Fruit fly (Drosophila melanogaster): ENCODE results near the gene NimC2.
A peak's percentile ranks its signal among the peaks of the same experiment; 100 is the strongest.

Gene NimC2

DNA sequence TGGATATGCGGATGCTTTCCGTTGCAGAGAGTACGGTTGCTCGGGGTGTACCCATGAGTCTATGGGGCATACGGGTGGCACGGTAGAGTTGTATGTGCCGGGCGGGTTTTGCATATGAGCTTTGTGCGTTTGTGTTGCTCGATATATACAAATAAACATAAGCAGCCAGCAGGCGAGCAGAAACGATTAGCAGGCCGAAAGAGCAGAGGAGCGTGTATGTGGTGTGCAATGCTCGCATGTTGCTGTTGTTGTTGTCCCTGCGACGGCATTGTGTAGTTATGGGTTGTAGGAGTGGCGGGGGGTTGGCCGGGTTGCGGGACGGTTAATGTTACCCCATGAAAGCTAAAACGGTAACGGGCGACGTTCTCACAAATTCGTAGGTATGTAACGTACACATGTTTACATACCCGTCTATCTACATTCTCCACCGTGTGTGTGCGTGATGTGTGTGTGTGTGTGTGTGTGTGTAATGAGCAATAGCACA lies 41.8 kb downstream of the NimC2 start:
- TF ChIP-seq pad (GFP tag; optimal IDR thresholded peaks at IDR 0.05) (peak; percentile 98), CG7045 (GFP tag; optimal IDR thresholded peaks at IDR 0.05) (no peak), cnc (optimal IDR thresholded peaks at IDR 0.05) (no peak), Hr96 (GFP tag; optimal IDR thresholded peaks at IDR 0.05) (no peak), CG12768 (GFP tag; optimal IDR thresholded peaks at IDR 0.05) (no peak), ovo (GFP tag; optimal IDR thresholded peaks at IDR 0.05) (peak; percentile 74), bab1 (GFP tag; optimal IDR thresholded peaks at IDR 0.05) (no peak)

DNA sequence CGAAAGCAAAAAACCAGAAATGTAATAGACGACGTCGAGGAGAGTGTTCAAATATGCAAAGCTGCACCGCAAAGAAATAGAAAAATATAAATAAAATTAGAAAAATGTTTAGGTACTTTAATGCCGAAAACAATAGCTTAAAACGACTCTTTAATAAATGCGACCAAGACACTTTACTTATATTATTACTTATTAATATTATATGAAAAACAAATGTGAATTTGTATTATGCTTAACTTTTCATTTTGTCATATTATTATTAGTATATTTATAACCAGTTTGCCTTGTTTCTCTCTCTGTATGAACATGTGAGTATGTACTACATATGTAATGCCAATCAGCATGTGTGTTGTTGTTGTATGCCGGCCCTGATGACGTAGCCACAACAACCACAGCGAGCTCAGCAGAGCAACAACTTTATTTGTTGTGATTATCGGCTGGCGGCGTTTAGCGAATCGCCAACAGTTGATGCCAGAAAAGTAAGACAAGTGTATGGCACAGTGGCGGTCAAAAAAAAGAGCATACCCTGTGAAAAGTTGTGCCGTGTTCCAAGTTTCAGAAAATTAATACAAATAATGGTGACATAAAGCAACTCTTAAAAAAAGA lies 42.3 kb downstream of the NimC2 start:
- TF ChIP-seq CG5204 (GFP tag; optimal IDR thresholded peaks at IDR 0.05) = peak; percentile 64
- peak; percentile 93 for TF ChIP-seq CG33017 (tag; optimal IDR thresholded peaks at IDR 0.05)
- TF ChIP-seq CG11617 (GFP tag; optimal IDR thresholded peaks at IDR 0.05) = peak; percentile 81
- TF ChIP-seq CG7101 (tag; optimal IDR thresholded peaks at IDR 0.05) = peak; percentile 92
- peak; percentile 32 for TF ChIP-seq Clk (GFP tag; optimal IDR thresholded peaks at IDR 0.05)
- peak; percentile 29 for TF ChIP-seq Hr96 (GFP tag; optimal IDR thresholded peaks at IDR 0.05)
- peak; percentile 38 for TF ChIP-seq Mnt (GFP tag; optimal IDR thresholded peaks at IDR 0.05)
- peak; percentile 94 for TF ChIP-seq CG7045 (GFP tag; optimal IDR thresholded peaks at IDR 0.05)
- peak; percentile 71 for TF ChIP-seq CG12768 (GFP tag; optimal IDR thresholded peaks at IDR 0.05)
- TF ChIP-seq CG14711 (tag; optimal IDR thresholded peaks at IDR 0.05) = peak; percentile 88
- TF ChIP-seq CG1620 (GFP tag; optimal IDR thresholded peaks at IDR 0.05) = peak; percentile 20
- TF ChIP-seq Crg-1 (GFP tag; optimal IDR thresholded peaks at IDR 0.05) = no peak
- TF ChIP-seq ovo (GFP tag; optimal IDR thresholded peaks at IDR 0.05) = no peak
- TF ChIP-seq tj (GFP tag; optimal IDR thresholded peaks at IDR 0.05) = peak; percentile 85
- TF ChIP-seq cic (GFP tag; optimal IDR thresholded peaks at IDR 0.05) = peak; percentile 28
- no peak for TF ChIP-seq cnc (optimal IDR thresholded peaks at IDR 0.05)
- TF ChIP-seq kay (GFP tag; ENCODE audit: borderline replicate concordance) = peak; percentile 67
- peak; percentile 57 for TF ChIP-seq pad (GFP tag; optimal IDR thresholded peaks at IDR 0.05)
- peak; percentile 20 for TF ChIP-seq toe (GFP tag; optimal IDR thresholded peaks at IDR 0.05)
- TF ChIP-seq bab1 (GFP tag; optimal IDR thresholded peaks at IDR 0.05) = peak; percentile 77

DNA sequence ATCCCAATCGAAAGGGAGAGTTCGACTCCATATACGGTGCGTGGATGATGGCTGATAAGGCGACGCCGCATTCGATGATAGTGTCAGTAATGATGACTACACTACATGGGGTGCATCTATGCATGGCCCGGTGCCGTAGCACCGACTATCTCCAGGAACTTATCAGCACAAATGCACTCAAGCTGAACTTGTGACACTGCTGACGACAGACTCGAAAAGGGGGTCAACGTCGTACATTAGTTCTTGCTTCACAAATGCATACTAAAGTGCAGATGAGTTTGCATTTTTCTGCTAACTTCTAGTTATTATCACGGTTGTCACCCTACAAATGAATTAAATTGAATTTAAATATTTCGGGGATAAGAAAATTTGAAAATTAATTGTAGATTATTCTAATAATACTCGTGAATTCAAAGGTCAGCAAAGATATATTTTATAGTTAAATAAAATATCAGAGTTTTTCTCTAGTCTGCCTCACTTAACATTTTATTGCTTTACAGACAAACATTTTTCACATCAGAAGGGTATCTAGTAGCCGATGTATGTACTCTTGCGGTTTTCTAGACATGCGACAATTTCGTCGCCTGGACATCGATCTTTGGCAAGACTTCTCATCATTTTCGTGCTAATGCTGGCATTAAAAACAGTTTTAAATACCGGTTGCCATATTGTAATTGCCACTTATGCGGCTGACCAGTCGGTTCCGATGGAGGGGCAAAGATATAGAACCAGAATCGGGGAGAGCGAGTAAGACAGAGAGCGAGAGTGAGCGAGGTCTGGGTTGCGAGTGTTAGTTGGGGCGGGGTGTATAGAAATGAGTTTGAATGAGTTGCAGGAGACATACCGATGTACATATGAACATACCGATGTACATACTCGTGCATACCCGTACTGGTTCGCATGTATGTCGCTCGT lies 43.5 kb downstream of the NimC2 start:
- no peak for TF ChIP-seq CG7101 (tag; optimal IDR thresholded peaks at IDR 0.05)
- TF ChIP-seq cnc (optimal IDR thresholded peaks at IDR 0.05) = peak in 1 of 2 experiments; percentile 30
- no peak for TF ChIP-seq Crg-1 (GFP tag; optimal IDR thresholded peaks at IDR 0.05)
- TF ChIP-seq kay (GFP tag; ENCODE audit: borderline replicate concordance) = peak; percentile 2

DNA sequence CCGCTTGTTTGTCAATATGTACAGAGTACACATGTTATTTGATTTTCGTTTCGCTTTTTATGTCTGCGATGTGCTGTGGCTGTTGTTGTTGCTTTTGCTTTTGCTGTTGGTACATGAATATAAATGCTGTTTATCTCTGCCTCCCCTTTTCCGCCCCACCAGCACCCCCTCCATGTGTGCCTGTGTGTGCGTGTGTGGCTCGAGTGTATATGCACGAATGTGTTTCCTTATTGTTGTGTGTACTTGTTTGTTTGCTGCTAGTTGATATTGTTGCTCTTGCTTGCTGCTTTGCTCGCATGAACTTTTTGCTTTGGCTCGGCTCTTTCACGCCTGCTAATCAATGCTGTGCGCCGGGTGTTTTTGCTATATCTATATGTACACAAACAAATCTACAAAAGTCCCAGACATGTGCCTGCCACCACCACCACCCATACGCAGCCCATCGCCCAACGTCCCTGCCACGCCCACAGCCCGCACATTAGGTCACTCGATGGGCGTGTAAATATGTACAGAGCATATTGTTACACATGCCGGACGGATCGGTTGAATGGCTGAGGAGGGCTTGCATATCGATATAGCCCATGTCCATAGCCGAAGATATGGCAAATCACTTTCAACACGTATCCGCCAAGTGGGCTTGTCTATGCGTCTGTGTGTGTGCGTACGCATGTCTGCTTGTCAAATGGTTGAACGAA lies 44.3 kb downstream of the NimC2 start:
- TF ChIP-seq cic (GFP tag; optimal IDR thresholded peaks at IDR 0.05) = peak; percentile 96
- peak; percentile 62 for TF ChIP-seq tj (GFP tag; optimal IDR thresholded peaks at IDR 0.05)
- peak; percentile 97 for TF ChIP-seq CG7045 (GFP tag; optimal IDR thresholded peaks at IDR 0.05)
- TF ChIP-seq pad (GFP tag; optimal IDR thresholded peaks at IDR 0.05) = peak; percentile 89
- TF ChIP-seq CG11617 (GFP tag; optimal IDR thresholded peaks at IDR 0.05) = peak; percentile 82
- TF ChIP-seq Clk (GFP tag; optimal IDR thresholded peaks at IDR 0.05) = peak; percentile 91
- TF ChIP-seq CG1620 (GFP tag; optimal IDR thresholded peaks at IDR 0.05) = peak; percentile 90
- peak; percentile 95 for TF ChIP-seq CG12768 (GFP tag; optimal IDR thresholded peaks at IDR 0.05)
- no peak for TF ChIP-seq cnc (optimal IDR thresholded peaks at IDR 0.05)
- peak; percentile 98 for TF ChIP-seq kay (GFP tag; ENCODE audit: borderline replicate concordance)
- peak; percentile 86 for TF ChIP-seq CG14711 (tag; optimal IDR thresholded peaks at IDR 0.05)
- TF ChIP-seq Crg-1 (GFP tag; optimal IDR thresholded peaks at IDR 0.05) = peak; percentile 98
- peak; percentile 97 for TF ChIP-seq ovo (GFP tag; optimal IDR thresholded peaks at IDR 0.05)
- peak; percentile 83 for TF ChIP-seq CG33017 (tag; optimal IDR thresholded peaks at IDR 0.05)
- TF ChIP-seq CG7101 (tag; optimal IDR thresholded peaks at IDR 0.05) = peak; percentile 94
- TF ChIP-seq Mnt (GFP tag; optimal IDR thresholded peaks at IDR 0.05) = peak; percentile 76
- peak; percentile 85 for TF ChIP-seq toe (GFP tag; optimal IDR thresholded peaks at IDR 0.05)
- peak; percentile 91 for TF ChIP-seq CG5204 (GFP tag; optimal IDR thresholded peaks at IDR 0.05)
- no peak for TF ChIP-seq bab1 (GFP tag; optimal IDR thresholded peaks at IDR 0.05)
- TF ChIP-seq Hr96 (GFP tag; optimal IDR thresholded peaks at IDR 0.05) = peak; percentile 94

DNA sequence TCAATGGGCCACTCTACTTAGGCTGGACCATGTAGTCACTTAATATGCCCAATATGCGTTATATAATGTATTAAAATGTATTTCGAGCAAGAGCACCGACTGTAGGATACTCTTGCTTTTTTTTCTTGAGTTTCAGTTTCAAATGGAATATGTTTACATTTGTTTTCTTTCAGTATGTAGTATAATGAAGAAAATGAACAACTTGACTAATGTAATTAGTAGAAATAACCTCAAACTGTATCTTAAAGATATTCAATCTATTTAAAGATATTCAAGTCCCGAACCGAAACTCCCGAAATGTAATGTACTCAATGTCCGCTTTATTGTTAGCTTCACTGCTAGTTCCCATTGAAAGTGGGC lies 44.8 kb downstream of the NimC2 start:
- TF ChIP-seq CG1620 (GFP tag; optimal IDR thresholded peaks at IDR 0.05) (no peak), toe (GFP tag; optimal IDR thresholded peaks at IDR 0.05) (no peak), Hr96 (GFP tag; optimal IDR thresholded peaks at IDR 0.05) (no peak), CG5204 (GFP tag; optimal IDR thresholded peaks at IDR 0.05) (no peak), ovo (GFP tag; optimal IDR thresholded peaks at IDR 0.05) (no peak), cnc (optimal IDR thresholded peaks at IDR 0.05) (no peak), bab1 (GFP tag; optimal IDR thresholded peaks at IDR 0.05) (no peak), CG14711 (tag; optimal IDR thresholded peaks at IDR 0.05) (no peak), cic (GFP tag; optimal IDR thresholded peaks at IDR 0.05) (no peak), tj (GFP tag; optimal IDR thresholded peaks at IDR 0.05) (no peak), CG7101 (tag; optimal IDR thresholded peaks at IDR 0.05) (no peak), CG7045 (GFP tag; optimal IDR thresholded peaks at IDR 0.05) (no peak), Mnt (GFP tag; optimal IDR thresholded peaks at IDR 0.05) (no peak), CG11617 (GFP tag; optimal IDR thresholded peaks at IDR 0.05) (no peak), Clk (GFP tag; optimal IDR thresholded peaks at IDR 0.05) (no peak), CG33017 (tag; optimal IDR thresholded peaks at IDR 0.05) (no peak), pad (GFP tag; optimal IDR thresholded peaks at IDR 0.05) (no peak), CG12768 (GFP tag; optimal IDR thresholded peaks at IDR 0.05) (no peak), Crg-1 (GFP tag; optimal IDR thresholded peaks at IDR 0.05) (no peak), kay (GFP tag; ENCODE audit: borderline replicate concordance) (no peak)

All from whole organism, adult.